Fruit fly (Drosophila melanogaster) whole organism, embryonic: ENCODE results near the gene Hrd3.
A peak's percentile ranks its signal among the peaks of the same experiment; 100 is the strongest.

ENCODE experiments used
- Aef1 ChIP-seq: fragments of 200-800 bp; sonication (Bioruptor generic); IDR thresholded peaks from 3 replicates; pipeline ENCODE4 v1.3.6; 2022; ENCODE audit warnings: missing biosample characterization, missing genetic modification characterization
- CG10462 ChIP-seq: fragments of 200-800 bp; sonication (Bioruptor generic); optimal IDR thresholded peaks from 2 replicates; lab custom pipeline; 2016; ENCODE audit warnings: missing biosample characterization, missing genetic modification characterization
- CG11398 ChIP-seq: fragments of 200-800 bp; sonication (Bioruptor generic); optimal IDR thresholded peaks from 2 replicates; lab custom pipeline; 2016; ENCODE audit warnings: missing biosample characterization, missing genetic modification characterization
- CG12071 ChIP-seq: fragments of 200-800 bp; sonication (Bioruptor generic); optimal IDR thresholded peaks from 3 replicates; lab custom pipeline; 2018; ENCODE audit warnings: missing biosample characterization, mild to moderate bottlenecking, missing genetic modification characterization
- CG12236 ChIP-seq: fragments of 200-800 bp; sonication (Bioruptor generic); optimal IDR thresholded peaks from 2 replicates; lab custom pipeline; 2016; ENCODE audit warnings: missing biosample characterization, missing genetic modification characterization
- CG13287 ChIP-seq: fragments of 200-800 bp; sonication (Bioruptor generic); IDR thresholded peaks from 2 replicates; pipeline ENCODE4 v1.3.6; 2022; ENCODE audit warnings: missing biosample characterization, missing genetic modification characterization; ENCODE audit not compliant: partially characterized antibody
- CG17359 ChIP-seq: fragments of 200-800 bp; sonication (Bioruptor generic); optimal IDR thresholded peaks from 3 replicates; lab custom pipeline; 2018; ENCODE audit warnings: missing biosample characterization, mild to moderate bottlenecking, missing genetic modification characterization, moderate library complexity
- CG17385 ChIP-seq: fragments of 200-800 bp; sonication (Bioruptor generic); optimal IDR thresholded peaks from 3 replicates; lab custom pipeline; 2018; ENCODE audit warnings: missing biosample characterization, mild to moderate bottlenecking, missing genetic modification characterization
- CG17568 ChIP-seq: fragments of 200-800 bp; sonication (Bioruptor generic); optimal IDR thresholded peaks from 2 replicates; lab custom pipeline; 2018; ENCODE audit warnings: missing biosample characterization, mild to moderate bottlenecking, missing genetic modification characterization, moderate library complexity
- CG2875 ChIP-seq: fragments of 200-800 bp; sonication (Bioruptor generic); optimal IDR thresholded peaks from 2 replicates; lab custom pipeline; 2017; ENCODE audit warnings: missing biosample characterization, mild to moderate bottlenecking, missing genetic modification characterization, missing genetic modification reagents
- CG5180 ChIP-seq: fragments of 200-800 bp; sonication (Bioruptor generic); optimal IDR thresholded peaks from 3 replicates; lab custom pipeline; 2017; ENCODE audit warnings: missing biosample characterization, missing genetic modification characterization, mild to moderate bottlenecking, moderate library complexity, missing genetic modification reagents
- CG6854 ChIP-seq: fragments of 200-800 bp; sonication (Bioruptor generic); optimal IDR thresholded peaks from 3 replicates; lab custom pipeline; 2017; ENCODE audit warnings: missing biosample characterization, mild to moderate bottlenecking, missing genetic modification characterization
- H15 ChIP-seq: fragments of 200-800 bp; sonication (Bioruptor generic); IDR thresholded peaks from 3 replicates; pipeline ENCODE4 v1.3.6; 2022; ENCODE audit warnings: missing biosample characterization, missing genetic modification characterization
- HLH54F ChIP-seq: fragments of 200-800 bp; sonication (Bioruptor generic); optimal IDR thresholded peaks from 3 replicates; lab custom pipeline; 2016; ENCODE audit warnings: missing biosample characterization, missing genetic modification characterization
- Nf-YA ChIP-seq: fragments of 200-800 bp; sonication (Bioruptor generic); IDR thresholded peaks from 2 replicates; pipeline ENCODE4 v1.3.6; 2022; ENCODE audit warnings: missing biosample characterization, missing genetic modification characterization
- Rx ChIP-seq: fragments of 200-800 bp; sonication (Bioruptor generic); IDR thresholded peaks from 2 replicates; pipeline ENCODE4 v1.3.6; 2022; ENCODE audit warnings: missing biosample characterization, missing genetic modification characterization
- bsh ChIP-seq, 2 experiments: fragments of 200-800 bp; sonication (Bioruptor generic); optimal IDR thresholded peaks; 2 replicates each; lab custom pipeline; 2017 to 2018; ENCODE audit warnings: mild to moderate bottlenecking in 2 of 2, missing biosample characterization in 2 of 2, missing genetic modification characterization in 2 of 2, moderate library complexity in 1 of 2
- cas ChIP-seq: fragments of 200-800 bp; sonication (Bioruptor generic); IDR thresholded peaks from 2 replicates; pipeline ENCODE4 v1.3.6; 2022; ENCODE audit warnings: missing biosample characterization, missing genetic modification characterization
- gsb ChIP-seq: fragments of 200-800 bp; sonication (Bioruptor generic); IDR thresholded peaks from 2 replicates; pipeline ENCODE4 v1.3.6; 2022; ENCODE audit warnings: missing biosample characterization, missing genetic modification characterization
- gsb-n ChIP-seq: fragments of 200-800 bp; sonication (Bioruptor generic); optimal IDR thresholded peaks from 3 replicates; lab custom pipeline; 2018; ENCODE audit warnings: missing biosample characterization, mild to moderate bottlenecking, missing genetic modification characterization
- inv ChIP-seq: fragments of 200-800 bp; sonication (Bioruptor generic); IDR thresholded peaks from 2 replicates; pipeline ENCODE4 v1.3.6; 2022; ENCODE audit warnings: missing biosample characterization, missing genetic modification characterization; ENCODE audit not compliant: partially characterized antibody
- lola ChIP-seq, 3 experiments: fragments of >200 bp in 2 of 3; fragments of 200-800 bp in 1 of 3; sonication (Bioruptor generic) in 1 of 3; optimal IDR thresholded peaks; 2 replicates each; lab custom pipeline; 2017 to 2019; ENCODE audit warnings: missing biosample characterization in 3 of 3, missing genetic modification characterization in 3 of 3, mild to moderate bottlenecking in 1 of 3, moderate library complexity in 1 of 3
- odd ChIP-seq: fragments of 200-800 bp; sonication (Bioruptor generic); optimal IDR thresholded peaks from 2 replicates; lab custom pipeline; 2017; ENCODE audit warnings: missing biosample characterization, mild to moderate bottlenecking, missing genetic modification characterization
- org-1 ChIP-seq: fragments of 200-800 bp; sonication (Bioruptor generic); optimal IDR thresholded peaks from 2 replicates; lab custom pipeline; 2017; ENCODE audit warnings: missing biosample characterization, missing genetic modification characterization
- prd ChIP-seq, 3 experiments: fragments of >200 bp in 2 of 3; fragments of 200-800 bp in 1 of 3; sonication (Bioruptor generic) in 1 of 3; optimal IDR thresholded peaks in 2 of 3; IDR thresholded peaks in 1 of 3; 2 replicates in 2 of 3; 3 replicates in 1 of 3; pipeline versions ENCODE4 v1.3.6 to Lab custom; 2017 to 2022; ENCODE audit warnings: missing biosample characterization in 1 of 3, missing genetic modification characterization in 1 of 3
- repo ChIP-seq: fragments of 200-800 bp; sonication (Bioruptor generic); optimal IDR thresholded peaks from 2 replicates; lab custom pipeline; 2016; ENCODE audit warnings: missing biosample characterization, missing genetic modification characterization
- run ChIP-seq: fragments of 200-800 bp; sonication (Bioruptor generic); optimal IDR thresholded peaks from 3 replicates; lab custom pipeline; 2018; ENCODE audit warnings: missing biosample characterization, mild to moderate bottlenecking, missing genetic modification characterization
- sens ChIP-seq: fragments of 200-800 bp; sonication (Bioruptor generic); peaks from one replicate; lab custom pipeline; 2016; ENCODE audit warnings: missing biosample characterization, missing genetic modification characterization
- sim ChIP-seq: fragments of 200-800 bp; sonication (Bioruptor generic); IDR thresholded peaks from 2 replicates; pipeline ENCODE4 v1.3.6; 2022; ENCODE audit warnings: missing biosample characterization, missing genetic modification characterization
- sna ChIP-seq: fragments of 200-800 bp; sonication (Bioruptor generic); IDR thresholded peaks from 2 replicates; pipeline ENCODE4 v1.3.6; 2022; ENCODE audit warnings: missing biosample characterization, missing genetic modification characterization; ENCODE audit not compliant: partially characterized antibody
- tup ChIP-seq: fragments of 200-800 bp; sonication (Bioruptor generic); optimal IDR thresholded peaks from 2 replicates; lab custom pipeline; 2016; ENCODE audit warnings: missing biosample characterization, mild to moderate bottlenecking, missing genetic modification characterization, moderate library complexity
- twi ChIP-seq: fragments of 200-800 bp; optimal IDR thresholded peaks from 2 replicates; lab custom pipeline; 2019; ENCODE audit warnings: missing biosample characterization, mild to moderate bottlenecking, missing genetic modification characterization, moderate library complexity
- vfl ChIP-seq: fragments of 200-800 bp; sonication (Bioruptor generic); optimal IDR thresholded peaks from 2 replicates; lab custom pipeline; 2016; ENCODE audit warnings: missing biosample characterization, missing genetic modification characterization
- zfh1 ChIP-seq: fragments of 200-800 bp; sonication (Bioruptor generic); IDR thresholded peaks from 3 replicates; pipeline ENCODE4 v1.3.6; 2022; ENCODE audit warnings: missing biosample characterization, missing genetic modification characterization

Hrd3 gene

dm6 chr3R:23709508-23710208 lies 48.7 kb downstream of the Hrd3 start, which contains the start of gene CG10301 (continued):
- peak; percentile 52; the same call in 1 of the 3 replicates for TF ChIP-seq H15 (GFP tag; lab: Robert Waterston, UW)
- peak; percentile 97 for TF ChIP-seq sens
- no peak for TF ChIP-seq inv (GFP tag; lab: Robert Waterston, UW)
- TF ChIP-seq repo (GFP tag; lab: Kevin White, UChicago) = no peak
- TF ChIP-seq HLH54F (GFP tag; lab: Kevin White, UChicago) = no peak
- TF ChIP-seq prd (optimal IDR thresholded peaks at IDR 0.05; lab: Kevin White, UChicago) = no peak
- TF ChIP-seq prd (GFP tag; IDR thresholded peaks at IDR 0.05; lab: Robert Waterston, UW) = peak; percentile 86
- peak; percentile 43 for TF ChIP-seq CG10462 (GFP tag; lab: Kevin White, UChicago)
- TF ChIP-seq CG2875 (GFP tag; lab: Kevin White, UChicago) = peak; percentile 44
- peak; percentile 88 for TF ChIP-seq zfh1 (GFP tag; lab: Robert Waterston, UW)
- TF ChIP-seq Rx (GFP tag; lab: Robert Waterston, UW) = peak; percentile 39
- no peak for TF ChIP-seq run
- no peak for TF ChIP-seq vfl (GFP tag; lab: Kevin White, UChicago)
- no peak for TF ChIP-seq tup (GFP tag; lab: Kevin White, UChicago)
- TF ChIP-seq twi = peak; percentile 53
- no peak for TF ChIP-seq CG6854 (GFP tag; lab: Kevin White, UChicago)
- TF ChIP-seq CG11398 = no peak
- TF ChIP-seq CG17359 (tag; lab: Kevin White, UChicago) = peak; percentile 64
- TF ChIP-seq gsb-n (tag; lab: Kevin White, UChicago) = peak; percentile 48
- peak; percentile 35 for TF ChIP-seq org-1 (GFP tag; lab: Kevin White, UChicago)
- no peak for TF ChIP-seq sna
- peak; percentile 25 for TF ChIP-seq odd (GFP tag; lab: Kevin White, UChicago)
- peak in 1 of 2 experiments; percentile 81 for TF ChIP-seq bsh (GFP tag; optimal IDR thresholded peaks at IDR 0.05; lab: Kevin White, UChicago)
- no peak for TF ChIP-seq Nf-YA (GFP tag; lab: Robert Waterston, UW)
- TF ChIP-seq CG17385 (GFP tag; lab: Kevin White, UChicago) = peak; percentile 45
- TF ChIP-seq gsb = no peak
- no peak for TF ChIP-seq cas (GFP tag; lab: Robert Waterston, UW)
- peak; percentile 7 for TF ChIP-seq CG12236 (GFP tag; lab: Kevin White, UChicago)
- peak; percentile 31; the same call in 1 of the 2 replicates for TF ChIP-seq sim (GFP tag; lab: Robert Waterston, UW)
- TF ChIP-seq Aef1 (GFP tag; lab: Robert Waterston, UW) = no peak; the same call in 2 of the 3 replicates
- peak; percentile 1 for TF ChIP-seq CG5180 (GFP tag; lab: Kevin White, UChicago)
- TF ChIP-seq lola (GFP tag; optimal IDR thresholded peaks at IDR 0.05; lab: Kevin White, UChicago) = peak in 1 of 3 experiments; percentile 81
- TF ChIP-seq CG12071 (GFP tag; lab: Kevin White, UChicago) = no peak
- TF ChIP-seq CG17568 (GFP tag; lab: Kevin White, UChicago) = no peak
- no peak for TF ChIP-seq CG13287 (GFP tag; lab: Robert Waterston, UW)
